Worm (Caenorhabditis elegans) whole organism, L4/young adult: ENCODE measurements around the gene F44A6.5.

Experiments
- dao-5 ChIP-seq: sonication (generic microtip); optimal IDR thresholded peaks from 2 replicates; lab custom pipeline; 2016; ENCODE audit warnings: missing genotype, missing genetic modification characterization, moderate library complexity, missing compliant biosample characterization
- him-1 ChIP-seq: sonication (generic microtip); optimal IDR thresholded peaks from 2 replicates; lab custom pipeline; 2016; ENCODE audit warnings: missing genotype, missing genetic modification reagents, missing genetic modification characterization, missing compliant biosample characterization

ce11 chrX:10176295-10176694 lies 42.4 kb downstream of the F44A6.5 start, which contains the start of gene ncs-4:
- TF ChIP-seq dao-5 (tag; lab: Kevin White, UChicago) (no peak), him-1 (no peak)
